Worm (Caenorhabditis elegans) whole organism, late embryonic: Measurements from ENCODE around the gene sms-3.

Experiments
- C08G9.2 ChIP-seq: sonication (generic microtip); optimal IDR thresholded peaks from 2 replicates; lab custom pipeline; 2016; ENCODE audit warnings: mild to moderate bottlenecking, missing genetic modification characterization, moderate library complexity, missing compliant biosample characterization
- C38D4.7 ChIP-seq: fragments of 200-800 bp; sonication (Bioruptor generic); optimal IDR thresholded peaks from 2 replicates; lab custom pipeline; 2018; ENCODE audit warnings: mild to moderate bottlenecking, missing genetic modification characterization, moderate library complexity, missing compliant biosample characterization
- F13H6.1 ChIP-seq: sonication (generic microtip); optimal IDR thresholded peaks from 2 replicates; lab custom pipeline; 2016; ENCODE audit warnings: missing genetic modification characterization, missing compliant biosample characterization
- T23F11.4 ChIP-seq: fragments of 200-800 bp; sonication (Bioruptor generic); optimal IDR thresholded peaks from 2 replicates; lab custom pipeline; 2018; ENCODE audit warnings: mild to moderate bottlenecking, missing genetic modification characterization, missing compliant biosample characterization
- ahr-1 ChIP-seq: sonication (generic microtip); optimal IDR thresholded peaks from 2 replicates; lab custom pipeline; 2016; ENCODE audit warnings: missing genetic modification characterization, missing compliant biosample characterization
- ceh-18 ChIP-seq: sonication (generic microtip); optimal IDR thresholded peaks from 2 replicates; lab custom pipeline; 2016; ENCODE audit warnings: missing genetic modification characterization, missing compliant biosample characterization
- ceh-45 ChIP-seq: fragments of 200-800 bp; sonication (Bioruptor generic); IDR thresholded peaks from 2 replicates; pipeline ENCODE4 v1.3.6; 2022; ENCODE audit warnings: missing genetic modification reagents, missing genetic modification characterization, missing compliant biosample characterization
- ceh-48 ChIP-seq: sonication (generic microtip); optimal IDR thresholded peaks from 2 replicates; lab custom pipeline; 2016; ENCODE audit warnings: missing genetic modification characterization, inconsistent platforms, missing compliant biosample characterization
- ceh-6 ChIP-seq: fragments of 200-800 bp; sonication (Bioruptor generic); optimal IDR thresholded peaks from 2 replicates; lab custom pipeline; 2018; ENCODE audit warnings: mild to moderate bottlenecking, missing genetic modification characterization, missing compliant biosample characterization
- che-1 ChIP-seq: sonication (generic microtip); optimal IDR thresholded peaks from 2 replicates; lab custom pipeline; 2016; ENCODE audit warnings: mild to moderate bottlenecking, missing genetic modification characterization, missing compliant biosample characterization
- dmd-4 ChIP-seq: sonication (generic microtip); optimal IDR thresholded peaks from 2 replicates; lab custom pipeline; 2016; ENCODE audit warnings: borderline replicate concordance, missing genetic modification characterization, missing compliant biosample characterization
- dve-1 ChIP-seq: sonication (generic microtip); optimal IDR thresholded peaks from 2 replicates; lab custom pipeline; 2017; ENCODE audit warnings: antibody characterized with exemption, mild to moderate bottlenecking, missing genetic modification characterization, missing compliant biosample characterization
- elt-2 ChIP-seq: sonication (generic microtip); optimal IDR thresholded peaks from 2 replicates; lab custom pipeline; 2016; ENCODE audit warnings: missing genetic modification reagents, missing genetic modification characterization, missing compliant biosample characterization
- ets-4 ChIP-seq: sonication (generic microtip); optimal IDR thresholded peaks from 2 replicates; lab custom pipeline; 2016; ENCODE audit warnings: missing genetic modification characterization, missing compliant biosample characterization
- gmeb-2 ChIP-seq: sonication (generic microtip); optimal IDR thresholded peaks from 2 replicates; lab custom pipeline; 2016; ENCODE audit warnings: missing genetic modification characterization, inconsistent platforms, missing compliant biosample characterization
- hlh-15 ChIP-seq: sonication (generic microtip); optimal IDR thresholded peaks from 2 replicates; lab custom pipeline; 2016; ENCODE audit warnings: missing genetic modification characterization, missing compliant biosample characterization
- hlh-30 ChIP-seq: sonication (generic microtip); optimal IDR thresholded peaks from 2 replicates; lab custom pipeline; 2017; ENCODE audit warnings: antibody characterized with exemption, missing genetic modification characterization, missing compliant biosample characterization; ENCODE audit not compliant: insufficient read depth
- hlh-8 ChIP-seq: sonication (generic microtip); optimal IDR thresholded peaks from 2 replicates; lab custom pipeline; 2016; ENCODE audit warnings: missing genotype, missing genetic modification characterization, missing compliant biosample characterization
- madf-2 ChIP-seq: sonication (generic microtip); optimal IDR thresholded peaks from 2 replicates; lab custom pipeline; 2017; ENCODE audit warnings: missing genetic modification characterization, missing compliant biosample characterization
- nhr-232 ChIP-seq: sonication (generic microtip); optimal IDR thresholded peaks from 2 replicates; lab custom pipeline; 2016; ENCODE audit warnings: missing genetic modification characterization, missing compliant biosample characterization
- npax-4 ChIP-seq: sonication (generic microtip); optimal IDR thresholded peaks from 2 replicates; lab custom pipeline; 2016; ENCODE audit warnings: missing genetic modification characterization, missing compliant biosample characterization
- pha-2 ChIP-seq: sonication (generic microtip); optimal IDR thresholded peaks from 2 replicates; lab custom pipeline; 2017; ENCODE audit warnings: mild to moderate bottlenecking, missing genetic modification characterization, missing compliant biosample characterization
- pqm-1 ChIP-seq: sonication (generic microtip); optimal IDR thresholded peaks from 2 replicates; lab custom pipeline; 2016; ENCODE audit warnings: missing genetic modification characterization, missing compliant biosample characterization
- sdc-2 ChIP-seq: sonication (generic microtip); optimal IDR thresholded peaks from 2 replicates; lab custom pipeline; 2016; ENCODE audit warnings: missing genotype, missing genetic modification characterization, missing compliant biosample characterization
- sox-2 ChIP-seq: fragments of 200-800 bp; sonication (Bioruptor generic); IDR thresholded peaks from 2 replicates; pipeline ENCODE4 v1.3.6; 2022; ENCODE audit warnings: missing genetic modification reagents, missing genetic modification characterization, missing compliant biosample characterization
- ttx-3 ChIP-seq: sonication (generic microtip); optimal IDR thresholded peaks from 2 replicates; lab custom pipeline; 2016; ENCODE audit warnings: missing genetic modification reagents, missing genetic modification characterization, missing compliant biosample characterization

Gene sms-3

DNA sequence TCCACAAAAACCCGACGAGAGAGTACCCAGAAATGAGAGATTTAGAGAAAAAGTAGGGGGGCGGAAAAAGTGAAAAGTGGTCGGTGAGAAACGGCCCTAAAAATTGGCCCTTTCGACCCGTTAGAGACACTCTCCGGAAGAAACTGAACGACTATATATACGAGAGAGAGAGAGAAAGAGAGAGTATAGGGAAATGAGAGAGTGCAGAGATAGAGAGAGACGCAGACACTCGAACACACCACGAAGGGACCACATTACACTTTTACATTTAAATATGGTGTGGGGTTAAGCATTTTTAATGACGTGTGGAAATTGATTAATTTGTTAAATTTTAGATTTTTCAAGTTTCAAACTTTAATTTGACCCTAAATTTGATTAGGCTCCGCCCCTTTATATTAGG is 9.3 kb downstream of the sms-3 start (continued):
- TF ChIP-seq T23F11.4 (GFP tag; lab: Kevin White, UChicago) (no peak), ceh-6 (GFP tag; lab: Kevin White, UChicago) (no peak), che-1 (tag; lab: Kevin White, UChicago) (no peak)

DNA sequence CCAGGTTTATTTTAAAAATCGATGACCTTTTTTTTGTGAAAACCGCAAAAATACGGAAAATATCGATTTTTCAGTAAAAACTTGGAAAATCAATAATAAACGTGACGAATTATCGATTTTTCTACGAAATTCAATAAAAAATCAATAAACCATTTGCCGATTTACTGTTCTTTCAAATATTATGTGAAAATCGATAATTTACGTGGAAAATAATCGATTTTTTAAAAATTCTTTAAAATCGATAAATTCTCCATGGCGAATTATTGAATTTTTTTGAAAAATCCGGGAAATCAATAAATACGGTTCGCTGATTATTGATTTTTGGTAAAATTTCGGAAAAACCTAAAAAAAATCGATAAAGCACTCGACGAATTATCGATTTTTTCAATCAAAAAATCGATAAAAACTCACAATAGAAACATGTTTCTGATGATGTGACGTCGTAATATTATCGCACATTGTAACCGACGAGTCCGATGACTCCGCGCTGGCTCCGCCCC is 16.7 kb downstream of the sms-3 start:
- TF ChIP-seq C08G9.2 (no peak), ceh-48 (tag; lab: Kevin White, UChicago) (peak; percentile 41)
- TF ChIP-seq, all 69 proteins: peak for 1

DNA sequence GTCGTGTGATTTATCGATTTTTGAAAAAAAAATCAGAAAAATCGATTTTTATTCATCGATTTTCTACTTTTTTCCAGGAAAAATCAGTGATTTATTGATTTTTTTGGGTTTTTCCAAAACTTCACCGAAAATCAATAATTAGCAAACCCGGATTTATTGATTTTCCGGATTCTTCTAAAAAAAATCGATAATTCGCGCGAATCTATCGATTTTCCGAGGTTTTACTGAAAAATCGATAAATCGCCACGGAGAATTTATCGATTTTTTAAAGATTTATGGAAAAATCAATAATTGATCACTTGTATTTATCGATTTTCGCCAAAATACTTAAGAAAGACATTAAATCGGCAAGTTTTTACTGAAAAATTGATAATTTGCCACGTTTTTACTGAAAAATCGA is 17.4 kb downstream of the sms-3 start:
- TF ChIP-seq ceh-48 (tag; lab: Kevin White, UChicago) (peak; percentile 89), ets-4 (tag; lab: Kevin White, UChicago) (no peak), npax-4 (no peak)
- TF ChIP-seq, all 69 proteins: peak for 1

DNA sequence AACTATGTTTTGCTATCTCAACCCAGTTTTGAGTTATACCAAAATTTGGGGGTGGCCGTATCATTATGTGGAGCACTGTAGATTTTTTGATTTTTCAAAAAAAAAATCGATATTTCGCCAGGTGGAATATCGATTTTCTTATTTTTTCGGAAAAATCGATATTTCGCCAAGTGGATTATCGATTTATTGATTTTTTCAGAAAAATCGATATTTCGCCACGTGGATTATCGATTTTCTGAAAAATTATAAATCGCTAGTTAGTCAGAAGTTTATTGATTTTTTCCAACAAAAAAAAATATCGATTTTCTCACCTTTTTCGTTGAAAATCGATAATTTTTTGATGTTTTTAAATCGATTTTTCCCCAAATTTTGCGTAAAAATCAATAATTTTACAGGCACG is 20.8 kb downstream of the sms-3 start:
- peak; percentile 80 for TF ChIP-seq ceh-48 (tag; lab: Kevin White, UChicago)
- TF ChIP-seq ttx-3: no peak

DNA sequence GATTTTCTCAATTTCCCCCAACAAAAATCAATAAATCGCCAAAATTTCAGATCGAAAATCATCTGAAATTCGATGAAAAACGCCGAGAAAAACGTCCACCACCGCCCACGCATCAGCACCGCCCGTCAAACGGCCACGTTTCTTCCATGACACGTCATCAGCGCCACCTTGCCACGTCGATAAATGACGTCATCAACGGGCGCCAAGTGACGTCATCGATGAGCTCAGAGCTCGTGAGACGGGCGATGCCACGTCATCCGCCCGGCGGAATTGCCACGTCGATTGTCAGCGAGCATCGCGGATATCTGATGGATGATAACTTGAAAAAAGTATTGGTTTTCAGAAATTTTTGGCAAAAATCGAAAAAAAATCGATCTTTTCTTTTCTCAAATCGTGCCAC is 21.9 kb downstream of the sms-3 start:
- TF ChIP-seq ets-4 (tag; lab: Kevin White, UChicago) (no peak), ceh-48 (tag; lab: Kevin White, UChicago) (no peak), F13H6.1 (no peak), che-1 (tag; lab: Kevin White, UChicago) (no peak)

DNA sequence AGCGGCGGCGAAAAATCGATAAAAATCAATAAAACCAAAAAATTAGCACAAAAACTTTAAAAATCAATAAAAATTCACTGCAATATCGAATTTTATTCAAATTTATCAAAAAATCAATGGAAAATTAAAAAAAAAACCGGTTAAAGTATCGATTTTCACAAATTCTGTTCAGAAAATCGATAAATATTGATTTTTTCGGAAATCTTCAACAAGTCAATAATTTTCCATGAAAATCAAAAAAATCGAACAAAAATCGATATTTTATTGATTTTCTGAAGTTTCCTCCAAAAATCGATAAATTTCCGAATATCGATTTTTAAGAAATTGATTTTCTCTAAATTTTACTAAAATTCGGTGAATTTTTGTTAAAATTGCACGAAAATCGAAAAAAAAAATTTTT is 22.4 kb downstream of the sms-3 start:
- TF ChIP-seq C38D4.7 (GFP tag; lab: Kevin White, UChicago) (no peak), ceh-48 (tag; lab: Kevin White, UChicago) (peak; percentile 59)

DNA sequence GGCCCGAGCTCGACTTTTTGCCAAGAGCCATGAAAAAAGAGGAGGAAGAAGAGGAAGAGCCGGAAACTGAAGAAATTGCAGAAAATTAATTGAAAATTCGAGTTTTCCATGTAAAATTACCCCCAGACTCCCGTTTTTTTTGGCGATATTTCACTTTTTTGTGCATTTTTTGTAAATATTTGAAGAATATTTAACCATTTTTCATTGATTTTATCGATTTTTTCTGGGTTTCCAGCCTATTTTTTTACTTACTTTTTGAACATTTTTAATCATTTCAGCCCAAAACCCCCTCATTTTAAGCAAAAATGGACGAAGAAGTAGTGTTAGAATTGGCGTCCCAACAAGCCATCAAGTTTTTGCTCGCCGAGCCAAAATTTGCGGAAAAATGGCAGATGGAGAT is 24.5 kb downstream of the sms-3 start, which contains the start of gene Y22D7AL.7:
Gene Y22D7AL.7 (plus strand): TSS at position 301 of the 400 bp plus-strand sequence.
- TF ChIP-seq ets-4 (tag; lab: Kevin White, UChicago): no peak
- TF ChIP-seq hlh-15: no peak
- TF ChIP-seq ceh-18 (tag; lab: Kevin White, UChicago): no peak
- TF ChIP-seq pha-2 (tag; lab: Kevin White, UChicago): no peak
- TF ChIP-seq sdc-2 (tag; lab: Kevin White, UChicago): no peak
- TF ChIP-seq ceh-6 (GFP tag; lab: Kevin White, UChicago): no peak
- TF ChIP-seq, all 69 proteins: peak for 0

DNA sequence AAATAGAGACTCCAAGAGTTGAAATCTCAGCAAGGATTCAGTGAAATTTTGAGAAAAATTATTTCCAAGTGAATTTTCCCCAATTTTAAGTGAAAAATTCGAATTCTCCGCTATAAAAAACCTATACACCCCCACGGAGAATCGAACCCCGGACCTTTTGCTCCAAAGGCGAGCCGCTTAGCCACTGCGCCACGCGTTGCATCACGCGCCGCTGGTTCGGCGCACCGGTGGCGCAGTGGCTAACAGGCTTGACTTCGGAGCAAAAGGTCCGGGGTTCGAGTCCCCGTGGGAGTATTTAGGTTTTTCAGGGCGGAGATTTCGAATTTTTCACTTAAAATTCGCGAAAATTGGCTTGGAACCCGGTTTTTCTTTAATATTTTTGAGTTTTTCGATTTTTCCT is 25.3 kb downstream of the sms-3 start:
- no peak for TF ChIP-seq pqm-1
- TF ChIP-seq ceh-45: no peak
- no peak for TF ChIP-seq sdc-2 (tag; lab: Kevin White, UChicago)
- no peak for TF ChIP-seq sox-2 (GFP tag; lab: Robert Waterston, UW)
- TF ChIP-seq elt-2 (tag; lab: Kevin White, UChicago): no peak
- TF ChIP-seq ahr-1 (tag; lab: Kevin White, UChicago): no peak
- TF ChIP-seq dve-1: no peak
- TF ChIP-seq F13H6.1: no peak
- no peak for TF ChIP-seq hlh-8
- TF ChIP-seq madf-2: no peak
- TF ChIP-seq gmeb-2 (tag; lab: Kevin White, UChicago): no peak
- TF ChIP-seq dmd-4 (tag; lab: Kevin White, UChicago): no peak
- TF ChIP-seq hlh-30 (tag; lab: Kevin White, UChicago): no peak

DNA sequence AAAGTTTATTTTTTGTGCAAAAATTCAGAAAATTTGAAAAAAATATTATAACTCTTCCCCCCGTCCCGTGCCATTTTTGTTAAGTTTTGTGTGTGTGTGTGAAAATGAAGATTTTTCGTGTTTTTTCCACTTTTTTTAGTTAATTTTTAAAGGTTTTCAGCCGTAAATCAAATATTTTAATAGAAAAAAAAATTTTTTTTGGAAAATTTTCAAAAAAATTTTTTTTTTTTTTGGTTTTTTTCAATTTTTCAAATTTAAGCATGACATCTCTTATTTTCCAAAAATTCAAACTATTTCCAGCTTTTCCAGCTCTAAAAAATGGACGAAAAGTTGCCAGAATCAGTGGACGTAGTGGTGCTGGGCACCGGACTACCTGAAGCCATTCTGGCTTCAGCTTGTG is 30.9 kb downstream of the sms-3 start, which contains the start of gene rep-1:
Gene rep-1 (plus strand): TSS at position 301 of the 400 bp plus-strand sequence.
- no peak for TF ChIP-seq nhr-232 (tag; lab: Kevin White, UChicago)
